Fruit fly (Drosophila melanogaster) whole organism, embryonic: Measurements from ENCODE around the gene Cp18.

Experiments used
- CG16863 ChIP-seq: fragments of 200-800 bp; sonication (Bioruptor generic); optimal IDR thresholded peaks from 3 replicates; lab custom pipeline; 2016; ENCODE audit warnings: missing biosample characterization, missing genetic modification characterization
- CG33213 ChIP-seq: fragments of 200-800 bp; sonication (Bioruptor generic); optimal IDR thresholded peaks from 3 replicates; lab custom pipeline; 2016; ENCODE audit warnings: missing biosample characterization, missing genetic modification characterization
- CG4404 ChIP-seq: fragments of 200-800 bp; sonication (Bioruptor generic); IDR thresholded peaks from 2 replicates; pipeline ENCODE4 v1.3.6; 2022; ENCODE audit warnings: missing biosample characterization, missing genetic modification characterization
- CG4424 ChIP-seq: fragments of 200-800 bp; sonication (Bioruptor generic); optimal IDR thresholded peaks from 3 replicates; lab custom pipeline; 2016; ENCODE audit warnings: missing biosample characterization, missing genetic modification characterization
- CG7839 ChIP-seq: fragments of 200-800 bp; sonication (Bioruptor generic); optimal IDR thresholded peaks from 3 replicates; lab custom pipeline; 2018; ENCODE audit warnings: missing biosample characterization, mild to moderate bottlenecking, missing genetic modification characterization, moderate library complexity
- CG8478 ChIP-seq: fragments of >200 bp; optimal IDR thresholded peaks from 2 replicates; lab custom pipeline; 2018
- Hr3 ChIP-seq: fragments of 200-800 bp; sonication (Bioruptor generic); optimal IDR thresholded peaks from 3 replicates; lab custom pipeline; 2016; ENCODE audit warnings: missing biosample characterization, missing genetic modification characterization
- Kr ChIP-seq: fragments of 200-800 bp; sonication (Bioruptor generic); optimal IDR thresholded peaks from 2 replicates; lab custom pipeline; 2017; ENCODE audit warnings: missing biosample characterization, mild to moderate bottlenecking, missing genetic modification characterization
- Med ChIP-seq: fragments of 200-800 bp; sonication (Bioruptor generic); peaks from one replicate; lab custom pipeline; 2016; ENCODE audit warnings: missing biosample characterization, missing genetic modification characterization, mild to moderate bottlenecking, inconsistent platforms, moderate library complexity
- Opbp ChIP-seq: fragments of 200-800 bp; sonication (Bioruptor generic); IDR thresholded peaks from 3 replicates; pipeline ENCODE4 v1.3.6; 2022; ENCODE audit warnings: missing biosample characterization, missing genetic modification characterization; ENCODE audit not compliant: partially characterized antibody
- Pdp1 ChIP-seq, 2 experiments: fragments of 200-800 bp; sonication (Bioruptor generic); optimal IDR thresholded peaks; 3 replicates each; lab custom pipeline; 2016; ENCODE audit warnings: missing biosample characterization in 2 of 2, missing genetic modification characterization in 2 of 2, mild to moderate bottlenecking in 1 of 2, moderate library complexity in 1 of 2
- Ssrp ChIP-seq: fragments of 200-800 bp; sonication (Bioruptor generic); optimal IDR thresholded peaks from 2 replicates; lab custom pipeline; 2018; ENCODE audit warnings: missing biosample characterization, mild to moderate bottlenecking, missing genetic modification characterization, moderate library complexity
- bab2 ChIP-seq: fragments of 200-800 bp; sonication (Bioruptor generic); optimal IDR thresholded peaks from 2 replicates; lab custom pipeline; 2016; ENCODE audit warnings: missing biosample characterization, missing genetic modification characterization
- cato ChIP-seq: fragments of 200-800 bp; sonication (Bioruptor generic); optimal IDR thresholded peaks from 2 replicates; lab custom pipeline; 2016; ENCODE audit warnings: missing biosample characterization, missing genetic modification characterization, borderline replicate concordance
- exex ChIP-seq: fragments of 200-800 bp; sonication (Bioruptor generic); optimal IDR thresholded peaks from 4 replicates; lab custom pipeline; 2018; ENCODE audit warnings: missing biosample characterization, mild to moderate bottlenecking, missing genetic modification characterization, moderate library complexity
- grn ChIP-seq: fragments of 200-800 bp; sonication (Bioruptor generic); optimal IDR thresholded peaks from 3 replicates; lab custom pipeline; 2017; ENCODE audit warnings: missing biosample characterization, missing genetic modification characterization
- mirr ChIP-seq: fragments of 200-800 bp; sonication (Bioruptor generic); optimal IDR thresholded peaks from 3 replicates; lab custom pipeline; 2018; ENCODE audit warnings: missing biosample characterization, mild to moderate bottlenecking, missing genetic modification characterization
- nom ChIP-seq: fragments of 200-800 bp; sonication (Bioruptor generic); optimal IDR thresholded peaks from 2 replicates; lab custom pipeline; 2017; ENCODE audit warnings: missing biosample characterization, missing genetic modification characterization, mild to moderate bottlenecking, moderate library complexity, missing genetic modification reagents
- sd ChIP-seq: fragments of 200-800 bp; sonication (Bioruptor generic); optimal IDR thresholded peaks from 3 replicates; lab custom pipeline; 2018; ENCODE audit warnings: missing biosample characterization, mild to moderate bottlenecking, missing genetic modification characterization, moderate library complexity
- sug ChIP-seq: fragments of 200-800 bp; optimal IDR thresholded peaks from 2 replicates; lab custom pipeline; 2019; ENCODE audit warnings: missing biosample characterization, mild to moderate bottlenecking, missing genetic modification characterization, moderate library complexity
- tgo ChIP-seq: fragments of 200-800 bp; sonication (Bioruptor generic); IDR thresholded peaks from 3 replicates; pipeline ENCODE4 v1.3.6; 2022; ENCODE audit warnings: missing biosample characterization, missing genetic modification characterization
- toy ChIP-seq: fragments of 200-800 bp; sonication (Bioruptor generic); IDR thresholded peaks from 2 replicates; pipeline ENCODE4 v1.3.6; 2022; ENCODE audit warnings: missing biosample characterization, missing genetic modification characterization
- vvl ChIP-seq: fragments of 200-800 bp; sonication (Bioruptor generic); IDR thresholded peaks from 2 replicates; pipeline ENCODE4 v1.3.6; 2022; ENCODE audit warnings: missing biosample characterization, missing genetic modification characterization

The Cp18 gene

DNA sequence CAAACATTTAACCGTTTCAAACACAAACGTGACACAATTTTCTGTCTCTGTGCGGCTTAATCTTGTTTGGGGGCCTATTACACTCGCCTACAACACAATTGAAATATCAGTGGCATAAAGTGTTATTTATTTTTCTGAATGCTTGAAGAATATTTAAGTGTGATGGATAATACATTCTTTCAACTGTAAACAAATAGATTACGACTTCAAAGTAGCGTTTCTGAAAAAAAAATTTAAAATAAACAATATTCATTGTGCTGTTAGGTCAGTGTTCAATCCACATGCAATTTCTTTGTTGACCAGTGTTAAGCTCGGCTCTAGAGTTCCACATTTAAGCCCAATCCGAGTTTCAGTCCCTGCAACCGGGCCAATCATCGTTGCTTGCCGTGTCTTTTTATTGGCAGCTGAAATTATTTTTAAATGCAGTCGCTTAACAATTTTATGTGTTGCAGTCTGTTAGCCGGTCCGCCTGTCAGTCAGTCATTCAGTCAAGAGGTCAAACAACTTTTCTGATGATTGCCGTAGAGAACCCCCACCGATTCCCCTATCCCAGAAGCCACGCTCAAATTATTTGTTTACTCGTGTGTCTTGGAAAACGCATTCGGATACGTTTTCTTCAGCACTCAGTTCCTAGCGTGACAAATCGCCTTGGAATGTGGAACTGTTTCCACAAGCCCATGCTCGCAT, 46.5 kb downstream of the Cp18 start (continued):
- TF ChIP-seq Pdp1 (GFP tag; optimal IDR thresholded peaks at IDR 0.05; lab: Kevin White, UChicago) (peak; percentile 8 to 61), tgo (peak; percentile 77), Opbp (no peak), bab2 (peak; percentile 45), CG7839 (tag; lab: Kevin White, UChicago) (peak; percentile 81), toy (GFP tag; lab: Robert Waterston, UW) (no peak), Kr (no peak), CG33213 (GFP tag; lab: Kevin White, UChicago) (no peak)

DNA sequence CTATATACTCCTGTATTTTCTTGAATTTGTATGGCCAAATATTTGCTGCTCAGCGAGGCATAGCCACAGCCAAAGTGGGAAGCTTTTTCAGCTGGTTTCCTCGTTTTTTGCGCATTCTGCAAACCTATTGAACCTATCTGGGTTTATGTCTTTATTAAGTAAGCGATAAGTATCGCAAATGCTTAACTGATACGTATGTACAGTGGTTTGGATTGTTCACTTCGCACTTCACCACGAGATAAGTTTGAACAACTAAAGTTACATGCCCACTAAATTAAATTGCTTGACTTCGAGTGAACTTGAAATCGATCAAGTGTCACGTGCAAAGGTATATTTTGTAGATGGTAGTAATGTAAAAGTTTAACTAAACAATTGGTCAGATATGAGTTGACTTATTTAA, 47.1 kb downstream of the Cp18 start:
- TF ChIP-seq cato (GFP tag; lab: Kevin White, UChicago) (no peak), mirr (GFP tag; lab: Kevin White, UChicago) (peak; percentile 9), vvl (GFP tag; lab: Robert Waterston, UW) (no peak), CG8478 (no peak), sug (tag; lab: Kevin White, UChicago) (peak; percentile 20), CG4404 (GFP tag; lab: Robert Waterston, UW) (no peak), grn (GFP tag; lab: Kevin White, UChicago) (peak; percentile 14), exex (tag; lab: Kevin White, UChicago) (peak; percentile 58), sd (tag; lab: Kevin White, UChicago) (peak; percentile 29)

DNA sequence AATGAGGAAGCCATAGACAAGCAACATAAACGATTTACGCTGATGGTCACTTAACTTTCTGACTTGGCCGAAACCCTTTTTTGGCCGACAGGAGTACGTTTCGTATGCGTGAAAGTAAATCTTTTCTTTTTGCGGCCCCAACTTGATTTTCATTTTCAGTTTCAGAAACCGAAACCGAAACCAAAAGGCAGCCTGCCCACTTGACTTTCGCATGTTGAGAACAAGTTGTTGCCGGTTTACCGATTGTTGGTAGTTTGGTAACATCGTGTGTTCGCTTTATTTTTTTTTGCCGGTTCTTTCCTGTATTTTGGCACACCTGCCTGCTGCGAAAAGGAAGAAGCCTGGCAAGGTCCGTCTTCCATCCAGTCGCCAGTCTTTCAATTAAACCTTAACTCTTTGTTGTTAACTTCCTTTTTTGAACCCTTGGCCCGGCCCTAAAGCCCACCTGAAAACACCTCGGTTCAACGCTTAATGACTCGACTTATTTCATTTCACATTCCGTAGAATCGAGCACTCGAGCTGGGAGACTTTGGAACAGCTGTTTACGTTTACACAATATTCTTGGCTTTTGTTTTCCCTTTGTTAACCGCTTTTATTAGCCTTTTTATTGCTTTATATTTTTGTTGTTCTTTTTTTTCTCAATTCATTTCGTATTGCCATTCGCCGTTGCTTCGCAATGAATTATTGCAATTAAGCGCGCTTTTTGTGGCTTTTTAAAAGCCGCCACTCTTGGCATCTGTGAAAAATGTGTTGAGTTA, 48.6 kb downstream of the Cp18 start:
- TF ChIP-seq Med (GFP tag; lab: Kevin White, UChicago) (peak; percentile 15), Ssrp (tag; lab: Kevin White, UChicago) (no peak), nom (GFP tag; lab: Kevin White, UChicago) (peak; percentile 86), CG4424 (no peak), CG16863 (GFP tag; lab: Kevin White, UChicago) (no peak), Hr3 (no peak)
